Fruit fly (Drosophila melanogaster): ENCODE measurements around the gene 5PtaseI.

DNA sequence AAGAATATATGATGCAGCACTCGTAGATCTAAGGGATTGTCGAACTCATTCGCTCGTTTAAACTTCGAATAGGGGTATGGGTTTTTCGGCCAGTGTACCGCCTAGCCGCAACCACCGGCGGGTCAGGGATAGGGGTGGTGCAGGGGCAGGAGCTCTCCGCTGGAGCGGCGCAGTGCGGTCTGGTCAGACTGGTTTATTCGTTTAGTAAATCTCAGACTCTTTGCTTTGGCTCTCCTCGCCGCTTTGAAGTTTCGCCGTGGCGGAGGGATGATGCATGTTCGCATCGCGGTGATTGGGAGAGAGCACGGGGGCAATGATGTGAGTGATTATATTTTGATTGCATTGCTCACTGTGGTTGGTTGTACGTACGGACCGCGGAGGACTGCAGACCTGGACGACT, 37.4 kb upstream of the 5PtaseI start, which contains the start of gene fd96Ca:
- TF ChIP-seq HHEX (GFP tag; optimal IDR thresholded peaks at IDR 0.05) (no peak), Ada2b (GFP tag; IDR thresholded peaks at IDR 0.05) (no peak), CG14710 (tag; optimal IDR thresholded peaks at IDR 0.05) (no peak), hkb (optimal IDR thresholded peaks at IDR 0.05) (no peak), hkb (GFP tag; IDR thresholded peaks at IDR 0.05) (no peak), mirr (GFP tag; optimal IDR thresholded peaks at IDR 0.05) (no peak), peb (GFP tag; IDR thresholded peaks at IDR 0.05) (no peak), cad (GFP tag; optimal IDR thresholded peaks at IDR 0.05) (no peak), sd (tag; optimal IDR thresholded peaks at IDR 0.05) (no peak), CG4820 (GFP tag; optimal IDR thresholded peaks at IDR 0.05) (no peak), CG14965 (GFP tag; optimal IDR thresholded peaks at IDR 0.05; ENCODE audit: borderline replicate concordance) (no peak), CG33213 (GFP tag; optimal IDR thresholded peaks at IDR 0.05) (no peak), sc (optimal IDR thresholded peaks at IDR 0.05) (no peak), sc (GFP tag; optimal IDR thresholded peaks at IDR 0.05) (no peak), Deaf1 (tag; optimal IDR thresholded peaks at IDR 0.05) (no peak)
